Fruit fly (Drosophila melanogaster): ENCODE data around the gene CG7457.

The CG7457 gene

DNA sequence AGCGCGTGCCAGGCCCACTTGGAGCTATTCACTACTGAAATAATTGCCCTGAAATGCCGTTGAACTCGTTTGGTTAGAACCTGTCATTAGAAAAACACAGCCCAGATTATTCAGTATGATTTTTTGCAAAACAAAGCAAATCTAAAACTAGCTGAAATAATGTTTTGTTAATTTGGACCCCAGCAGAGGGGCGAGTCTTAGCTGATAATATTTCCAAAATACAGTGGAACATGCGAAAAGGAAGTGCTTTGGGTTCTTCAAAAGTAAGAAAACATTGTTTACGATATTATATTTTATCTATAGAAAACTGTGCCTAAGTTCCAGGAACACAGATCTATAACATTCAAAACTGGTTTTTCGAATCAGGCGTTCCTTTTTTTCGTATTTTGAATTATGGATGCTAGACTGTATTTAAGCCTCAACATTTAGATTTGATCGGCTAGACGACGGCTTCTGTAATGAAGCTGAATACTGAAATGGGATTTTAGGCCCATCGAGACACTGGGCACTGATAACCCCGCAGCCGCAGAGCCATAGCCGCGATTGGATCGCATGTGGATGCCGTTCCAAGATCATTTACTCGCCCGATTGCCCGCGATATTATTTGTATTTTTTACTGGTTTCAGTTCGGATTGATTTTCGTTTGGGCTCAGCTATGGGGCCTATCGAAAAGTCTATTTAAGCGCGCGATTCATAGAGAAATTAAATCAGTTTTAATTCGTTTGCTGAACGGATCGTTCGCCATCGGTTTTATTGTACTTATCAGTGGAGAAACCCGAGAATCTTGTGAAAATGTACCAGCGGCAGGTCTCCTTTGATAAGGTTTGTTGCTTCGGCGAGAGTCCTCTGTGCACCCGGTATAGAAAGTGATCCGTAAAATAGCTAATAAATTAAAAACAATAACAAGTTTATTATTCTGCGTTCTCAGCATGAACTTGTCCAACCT is 33.8 kb upstream of the CG7457 start, which contains the start of gene Hn:
Gene Hn, plus strand, starts transcription at position 619 of the 946 bp plus-strand sequence.
- TF ChIP-seq rgr (GFP tag; optimal IDR thresholded peaks at IDR 0.05), result no peak
- TF ChIP-seq Rel (GFP tag; optimal IDR thresholded peaks at IDR 0.05), result no peak
- peak; percentile 74 for TF ChIP-seq Rel (tag; optimal IDR thresholded peaks at IDR 0.05)
- no peak for TF ChIP-seq Sp1 (GFP tag; optimal IDR thresholded peaks at IDR 0.05)
- peak; percentile 47 for TF ChIP-seq br (GFP tag; optimal IDR thresholded peaks at IDR 0.05)
- no peak for TF ChIP-seq psq (GFP tag; optimal IDR thresholded peaks at IDR 0.05)

DNA sequence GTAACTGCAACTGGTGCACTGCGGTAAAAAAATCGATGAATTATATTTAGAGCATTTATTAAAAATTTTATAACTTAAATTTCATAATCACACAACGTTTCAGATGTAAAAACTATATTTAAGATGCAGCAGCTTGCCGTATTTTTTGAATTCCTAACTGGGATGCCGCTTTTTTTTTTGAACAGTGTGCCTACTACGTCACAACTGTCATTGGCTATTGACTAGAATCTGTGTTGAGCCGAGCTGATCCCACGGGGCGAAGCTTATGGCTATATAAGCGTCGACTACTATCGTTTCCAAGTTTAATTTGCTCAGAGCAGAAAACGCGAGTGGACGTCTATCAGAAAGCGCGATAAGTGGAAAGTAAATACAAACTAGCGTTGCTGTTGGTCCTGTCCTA is 27.8 kb upstream of the CG7457 start, which contains the start of gene CG7409:
Gene CG7409, plus strand, starts transcription at position 301 of the 400 bp plus-strand sequence.
- no peak for TF ChIP-seq psq (GFP tag; optimal IDR thresholded peaks at IDR 0.05)
- no peak for TF ChIP-seq brk (GFP tag; optimal IDR thresholded peaks at IDR 0.05)
- TF ChIP-seq sv (GFP tag; optimal IDR thresholded peaks at IDR 0.05), result no peak
- TF ChIP-seq OdsH (GFP tag; optimal IDR thresholded peaks at IDR 0.05), result no peak
- TF ChIP-seq h (GFP tag; optimal IDR thresholded peaks at IDR 0.05), result no peak
- no peak for TF ChIP-seq pan (optimal IDR thresholded peaks at IDR 0.05)

- TF ChIP-seq CG32264 (GFP tag; optimal IDR thresholded peaks at IDR 0.05), result no peak
- TF ChIP-seq Hnf4 (GFP tag; optimal IDR thresholded peaks at IDR 0.05), result no peak
- TF ChIP-seq Dfd (GFP tag; optimal IDR thresholded peaks at IDR 0.05), result no peak
- TF ChIP-seq h (GFP tag; optimal IDR thresholded peaks at IDR 0.05), result no peak
- no peak for TF ChIP-seq dl (GFP tag; optimal IDR thresholded peaks at IDR 0.05; ENCODE audit: insufficient read depth in 1 of 2, partially characterized antibody in 2 of 2)
- TF ChIP-seq GATAd (GFP tag; optimal IDR thresholded peaks at IDR 0.05), result no peak
- no peak for TF ChIP-seq foxo (GFP tag; optimal IDR thresholded peaks at IDR 0.05)
- no peak for TF ChIP-seq ey (GFP tag; optimal IDR thresholded peaks at IDR 0.05)
- TF ChIP-seq usp (GFP tag; optimal IDR thresholded peaks at IDR 0.05), result no peak
- TF ChIP-seq Mio (GFP tag; optimal IDR thresholded peaks at IDR 0.05), result no peak
- no peak for TF ChIP-seq OdsH (GFP tag; optimal IDR thresholded peaks at IDR 0.05)
- no peak for TF ChIP-seq CG9705 (GFP tag; optimal IDR thresholded peaks at IDR 0.05)
- no peak for TF ChIP-seq dmrt93B (GFP tag; optimal IDR thresholded peaks at IDR 0.05)
- no peak for TF ChIP-seq Sp1 (GFP tag; optimal IDR thresholded peaks at IDR 0.05)
- TF ChIP-seq br (GFP tag; optimal IDR thresholded peaks at IDR 0.05), result no peak
- no peak for TF ChIP-seq Hr78 (GFP tag; optimal IDR thresholded peaks at IDR 0.05)
- TF ChIP-seq tai (GFP tag; optimal IDR thresholded peaks at IDR 0.05), result no peak
- TF ChIP-seq brk (GFP tag; optimal IDR thresholded peaks at IDR 0.05), result no peak
These were observed 20.8 kb upstream of the CG7457 start, which contains the start of gene CG13685 for dm6 chr3L:7747044-7747443. Gene CG13685, plus strand, starts transcription at chr3L:7747344.

dm6 chr3L:7743741-7744140 is 17.5 kb upstream of the CG7457 start:
- TF ChIP-seq tai (GFP tag; optimal IDR thresholded peaks at IDR 0.05), result no peak
- peak; percentile 13 for TF ChIP-seq Vsx2 (GFP tag; optimal IDR thresholded peaks at IDR 0.05; ENCODE audit: partially characterized antibody)

dm6 chr3L:7742941-7743340 is 16.7 kb upstream of the CG7457 start, which contains the start of gene Snmp2:
Gene Snmp2, minus strand, starts transcription at chr3L:7743041.
- TF ChIP-seq Hr78 (GFP tag; optimal IDR thresholded peaks at IDR 0.05) (no peak), Jra (GFP tag; optimal IDR thresholded peaks at IDR 0.05) (no peak), psq (GFP tag; optimal IDR thresholded peaks at IDR 0.05) (no peak), sage (GFP tag; optimal IDR thresholded peaks at IDR 0.05) (no peak), foxo (GFP tag; optimal IDR thresholded peaks at IDR 0.05) (no peak), usp (GFP tag; optimal IDR thresholded peaks at IDR 0.05) (no peak), tai (GFP tag; optimal IDR thresholded peaks at IDR 0.05) (no peak)

dm6 chr3L:7741953-7742352 is 15.7 kb upstream of the CG7457 start:
- no peak for TF ChIP-seq dl (GFP tag; optimal IDR thresholded peaks at IDR 0.05; ENCODE audit: insufficient read depth in 1 of 2, partially characterized antibody in 2 of 2)
- no peak for TF ChIP-seq woc (GFP tag; optimal IDR thresholded peaks at IDR 0.05)
- peak; percentile 3 for TF ChIP-seq jim (GFP tag; optimal IDR thresholded peaks at IDR 0.05)
- TF ChIP-seq CG9705 (GFP tag; optimal IDR thresholded peaks at IDR 0.05), result no peak
